Fruit fly (Drosophila melanogaster) whole organism, prepupa: ENCODE measurements around the gene CG31230.
A peak's percentile ranks its signal among the peaks of the same experiment; 100 is the strongest.

Experiments used
- CG10631 ChIP-seq: fragments of 200-800 bp; sonication (Bioruptor generic); optimal IDR thresholded peaks from 2 replicates; lab custom pipeline; 2016; ENCODE audit warnings: missing biosample characterization, missing genetic modification characterization
- CG10669 ChIP-seq: fragments of 200-800 bp; sonication (Bioruptor generic); optimal IDR thresholded peaks from 3 replicates; lab custom pipeline; 2018; ENCODE audit warnings: missing biosample characterization, mild to moderate bottlenecking, missing genetic modification characterization, moderate library complexity
- CG11294 ChIP-seq: fragments of 200-800 bp; sonication (Bioruptor generic); IDR thresholded peaks from 2 replicates; pipeline ENCODE4 v1.3.6; 2022; ENCODE audit warnings: missing biosample characterization, missing genetic modification characterization
- CG11762 ChIP-seq: fragments of 200-800 bp; sonication (Bioruptor generic); optimal IDR thresholded peaks from 3 replicates; lab custom pipeline; 2016; ENCODE audit warnings: missing biosample characterization, missing genetic modification characterization; ENCODE audit not compliant: insufficient read depth
- CG11902 ChIP-seq: fragments of 200-800 bp; sonication (Bioruptor generic); optimal IDR thresholded peaks from 3 replicates; lab custom pipeline; 2016; ENCODE audit warnings: missing biosample characterization, missing genetic modification characterization
- CG15336 ChIP-seq: fragments of 200-800 bp; sonication (Bioruptor generic); IDR thresholded peaks from 2 replicates; pipeline ENCODE4 v1.3.6; 2022; ENCODE audit warnings: missing biosample characterization, missing genetic modification characterization
- CG1621 ChIP-seq: fragments of 200-800 bp; sonication (Bioruptor generic); optimal IDR thresholded peaks from 3 replicates; lab custom pipeline; 2018; ENCODE audit warnings: missing biosample characterization, mild to moderate bottlenecking, missing genetic modification characterization
- CG16779 ChIP-seq: fragments of 200-800 bp; sonication (Bioruptor generic); optimal IDR thresholded peaks from 3 replicates; lab custom pipeline; 2017; ENCODE audit warnings: missing biosample characterization, mild to moderate bottlenecking, missing genetic modification characterization
- CG3032 ChIP-seq: fragments of 200-800 bp; optimal IDR thresholded peaks from 2 replicates; lab custom pipeline; 2019; ENCODE audit warnings: missing biosample characterization, mild to moderate bottlenecking, missing genetic modification characterization, moderate library complexity
- CG31627 ChIP-seq: fragments of 200-800 bp; sonication (Bioruptor generic); optimal IDR thresholded peaks from 3 replicates; lab custom pipeline; 2016; ENCODE audit warnings: missing biosample characterization, missing genetic modification characterization
- CG34406 ChIP-seq: fragments of 200-800 bp; sonication (Bioruptor generic); optimal IDR thresholded peaks from 3 replicates; lab custom pipeline; 2016; ENCODE audit warnings: missing biosample characterization, missing genetic modification characterization
- CG3919 ChIP-seq: fragments of 200-800 bp; sonication (Bioruptor generic); optimal IDR thresholded peaks from 3 replicates; lab custom pipeline; 2016; ENCODE audit warnings: missing biosample characterization, missing genetic modification characterization
- CG4318 ChIP-seq: fragments of 200-800 bp; sonication (Bioruptor generic); optimal IDR thresholded peaks from 3 replicates; lab custom pipeline; 2017; ENCODE audit warnings: missing biosample characterization, mild to moderate bottlenecking, missing genetic modification characterization
- CG6163 ChIP-seq: fragments of 200-800 bp; sonication (Bioruptor generic); IDR thresholded peaks from 3 replicates; pipeline ENCODE4 v1.3.6; 2022; ENCODE audit warnings: missing biosample characterization, missing genetic modification characterization
- CG6276 ChIP-seq: fragments of 200-800 bp; sonication (Bioruptor generic); optimal IDR thresholded peaks from 2 replicates; lab custom pipeline; 2017; ENCODE audit warnings: missing biosample characterization, mild to moderate bottlenecking, missing genetic modification characterization
- CG6808 ChIP-seq: fragments of 200-800 bp; sonication (Bioruptor generic); optimal IDR thresholded peaks from 3 replicates; lab custom pipeline; 2017; ENCODE audit warnings: missing biosample characterization, missing genetic modification characterization, mild to moderate bottlenecking, moderate library complexity, missing genetic modification reagents
- CG7368 ChIP-seq: fragments of 200-800 bp; sonication (Bioruptor generic); optimal IDR thresholded peaks from 3 replicates; lab custom pipeline; 2016; ENCODE audit warnings: missing biosample characterization, missing genetic modification characterization
- CG8119 ChIP-seq: fragments of 200-800 bp; sonication (Bioruptor generic); IDR thresholded peaks from 3 replicates; pipeline ENCODE4 v1.3.6; 2022; ENCODE audit warnings: missing biosample characterization, missing genetic modification characterization
- CG9139 ChIP-seq: fragments of 200-800 bp; sonication (Bioruptor generic); optimal IDR thresholded peaks from 3 replicates; lab custom pipeline; 2017; ENCODE audit warnings: missing biosample characterization, mild to moderate bottlenecking, missing genetic modification characterization
- Eip75B ChIP-seq: fragments of 200-800 bp; sonication (Bioruptor generic); optimal IDR thresholded peaks from 3 replicates; lab custom pipeline; 2016; ENCODE audit warnings: missing biosample characterization, missing genetic modification characterization
- Eip78C ChIP-seq: fragments of 200-800 bp; sonication (Bioruptor generic); peaks from one replicate; lab custom pipeline; 2016; ENCODE audit warnings: missing biosample characterization, missing genetic modification characterization
- Ets96B ChIP-seq: fragments of 200-800 bp; optimal IDR thresholded peaks from 2 replicates; lab custom pipeline; 2019; ENCODE audit warnings: missing biosample characterization, mild to moderate bottlenecking, missing genetic modification characterization, moderate library complexity
- Gug ChIP-seq: fragments of 200-800 bp; sonication (Bioruptor generic); IDR thresholded peaks from 2 replicates; pipeline ENCODE4 v1.3.6; 2022; ENCODE audit warnings: missing biosample characterization, missing genetic modification characterization
- Hr38 ChIP-seq: sonication (Bioruptor generic); optimal IDR thresholded peaks from 2 replicates; lab custom pipeline; 2016; ENCODE audit warnings: missing biosample characterization, missing genetic modification characterization
- Hr39 ChIP-seq: fragments of 200-800 bp; sonication (Bioruptor generic); optimal IDR thresholded peaks from 2 replicates; lab custom pipeline; 2016; ENCODE audit warnings: missing biosample characterization, missing genetic modification characterization
- Hr4 ChIP-seq: fragments of 200-800 bp; sonication (Bioruptor generic); optimal IDR thresholded peaks from 3 replicates; lab custom pipeline; 2016; ENCODE audit warnings: missing biosample characterization, missing genetic modification characterization
- Lpt ChIP-seq: fragments of 200-800 bp; sonication (Bioruptor generic); optimal IDR thresholded peaks from 3 replicates; lab custom pipeline; 2016; ENCODE audit warnings: missing biosample characterization, missing genetic modification characterization
- Smox ChIP-seq: fragments of 200-800 bp; sonication (Bioruptor generic); optimal IDR thresholded peaks from 3 replicates; lab custom pipeline; 2016; ENCODE audit warnings: missing biosample characterization, missing genetic modification characterization
- Sox102F ChIP-seq: fragments of 200-800 bp; sonication (Bioruptor generic); optimal IDR thresholded peaks from 2 replicates; lab custom pipeline; 2016; ENCODE audit warnings: missing biosample characterization, mild to moderate bottlenecking, missing genetic modification characterization
- Sox14 ChIP-seq: fragments of 200-800 bp; sonication (Bioruptor generic); optimal IDR thresholded peaks from 3 replicates; lab custom pipeline; 2016; ENCODE audit warnings: missing biosample characterization, missing genetic modification characterization
- Sox15 ChIP-seq: fragments of 200-800 bp; sonication (Bioruptor generic); optimal IDR thresholded peaks from 3 replicates; lab custom pipeline; 2016; ENCODE audit warnings: missing biosample characterization, missing genetic modification characterization
- achi ChIP-seq: fragments of 200-800 bp; sonication (Bioruptor generic); optimal IDR thresholded peaks from 3 replicates; lab custom pipeline; 2016; ENCODE audit warnings: missing biosample characterization, missing genetic modification characterization
- cyc ChIP-seq: fragments of 200-800 bp; sonication (Bioruptor generic); optimal IDR thresholded peaks from 3 replicates; lab custom pipeline; 2016; ENCODE audit warnings: missing biosample characterization, missing genetic modification characterization
- dac ChIP-seq: fragments of 200-800 bp; sonication (Bioruptor generic); optimal IDR thresholded peaks from 2 replicates; lab custom pipeline; 2017; ENCODE audit warnings: missing biosample characterization, mild to moderate bottlenecking, missing genetic modification characterization
- dsx ChIP-seq: fragments of 200-800 bp; optimal IDR thresholded peaks from 3 replicates; lab custom pipeline; 2019; ENCODE audit warnings: missing biosample characterization, mild to moderate bottlenecking, missing genetic modification characterization, moderate library complexity; ENCODE audit not compliant: poor library complexity, severe bottlenecking
- eg ChIP-seq: fragments of 200-800 bp; sonication (Bioruptor generic); IDR thresholded peaks from 3 replicates; pipeline ENCODE4 v1.3.6; 2022; ENCODE audit warnings: missing biosample characterization, missing genetic modification characterization
- esn ChIP-seq: fragments of 200-800 bp; sonication (Bioruptor generic); optimal IDR thresholded peaks from 2 replicates; lab custom pipeline; 2016; ENCODE audit warnings: missing biosample characterization, mild to moderate bottlenecking, missing genetic modification characterization, moderate library complexity
- fd59A ChIP-seq: fragments of 200-800 bp; sonication (Bioruptor generic); optimal IDR thresholded peaks from 2 replicates; lab custom pipeline; 2017; ENCODE audit warnings: missing biosample characterization, mild to moderate bottlenecking, missing genetic modification characterization, missing genetic modification reagents
- fd85E ChIP-seq: fragments of 200-800 bp; sonication (Bioruptor generic); optimal IDR thresholded peaks from 3 replicates; lab custom pipeline; 2016; ENCODE audit warnings: missing biosample characterization, missing genetic modification characterization
- fkh ChIP-seq: fragments of 200-800 bp; sonication (Bioruptor generic); optimal IDR thresholded peaks from 3 replicates; lab custom pipeline; 2017; ENCODE audit warnings: missing biosample characterization, mild to moderate bottlenecking, missing genetic modification characterization, moderate library complexity
- net ChIP-seq: fragments of 200-800 bp; sonication (Bioruptor generic); optimal IDR thresholded peaks from 3 replicates; lab custom pipeline; 2016; ENCODE audit warnings: missing biosample characterization, missing genetic modification characterization
- salr ChIP-seq, 2 experiments: fragments of 200-800 bp; sonication (Bioruptor generic); optimal IDR thresholded peaks; 3 replicates each; lab custom pipeline; 2016 to 2018; ENCODE audit warnings: missing biosample characterization in 2 of 2, missing genetic modification characterization in 2 of 2, mild to moderate bottlenecking in 1 of 2
- spab ChIP-seq: fragments of 200-800 bp; sonication (Bioruptor generic); optimal IDR thresholded peaks from 2 replicates; lab custom pipeline; 2017; ENCODE audit warnings: missing biosample characterization, mild to moderate bottlenecking, missing genetic modification characterization, missing genetic modification reagents
- ss ChIP-seq, 2 experiments: fragments of 200-800 bp; sonication (Bioruptor generic); optimal IDR thresholded peaks; 2 replicates in 1 of 2; 3 replicates in 1 of 2; lab custom pipeline; 2017 to 2018; ENCODE audit warnings: mild to moderate bottlenecking in 2 of 2, missing biosample characterization in 2 of 2, missing genetic modification characterization in 2 of 2, moderate library complexity in 1 of 2
- svp ChIP-seq: fragments of 200-800 bp; sonication (Bioruptor generic); peaks from one replicate; lab custom pipeline; 2016; ENCODE audit warnings: missing biosample characterization, missing genetic modification characterization
- topi ChIP-seq: fragments of 200-800 bp; sonication (Bioruptor generic); optimal IDR thresholded peaks from 3 replicates; lab custom pipeline; 2016; ENCODE audit warnings: missing biosample characterization, missing genetic modification characterization
- vri ChIP-seq: fragments of 200-800 bp; sonication (Bioruptor generic); optimal IDR thresholded peaks from 3 replicates; lab custom pipeline; 2016; ENCODE audit warnings: missing biosample characterization, mild to moderate bottlenecking, missing genetic modification characterization

The CG31230 gene

dm6 chr3R:18669812-18670211, 1.7 kb upstream of the CG31230 start (continued):
- peak; percentile 75 for TF ChIP-seq CG6808 (GFP tag; lab: Kevin White, UChicago)
- TF ChIP-seq CG7368 (GFP tag; lab: Kevin White, UChicago): peak; percentile 17
- no peak for TF ChIP-seq CG10631 (GFP tag; lab: Kevin White, UChicago)
- peak; percentile 2 for TF ChIP-seq fkh (GFP tag; lab: Kevin White, UChicago)
- peak; percentile 45 for TF ChIP-seq dac
- TF ChIP-seq Smox (GFP tag; lab: Kevin White, UChicago): no peak
- TF ChIP-seq CG9139: no peak
- TF ChIP-seq CG34406 (GFP tag; lab: Kevin White, UChicago): peak; percentile 49
- TF ChIP-seq CG11762 (GFP tag; lab: Kevin White, UChicago): peak; percentile 57
- no peak for TF ChIP-seq CG6276 (GFP tag; lab: Kevin White, UChicago)
- peak; percentile 75 for TF ChIP-seq Ets96B (tag; lab: Kevin White, UChicago)
- peak; percentile 79; the same call in 2 of the 3 replicates for TF ChIP-seq CG6163
- TF ChIP-seq vri: peak; percentile 37
- peak; percentile 34 for TF ChIP-seq CG1621
- TF ChIP-seq achi: peak; percentile 69
- peak; percentile 50 for TF ChIP-seq CG16779 (tag; lab: Kevin White, UChicago)
- TF ChIP-seq Sox14 (GFP tag; lab: Kevin White, UChicago): peak; percentile 76
- no peak for TF ChIP-seq svp
- no peak for TF ChIP-seq dsx
- TF ChIP-seq CG3032 (tag; lab: Kevin White, UChicago): peak; percentile 72
- TF ChIP-seq esn (GFP tag; lab: Kevin White, UChicago): peak; percentile 58
- TF ChIP-seq CG4318: no peak
- peak; percentile 62 for TF ChIP-seq Eip75B (GFP tag; lab: Kevin White, UChicago)
- peak; percentile 64 for TF ChIP-seq CG10669 (GFP tag; lab: Kevin White, UChicago)
- peak; percentile 80 for TF ChIP-seq CG15336 (GFP tag; lab: Robert Waterston, UW)
- no peak for TF ChIP-seq Hr4 (GFP tag; lab: Kevin White, UChicago)
- peak; percentile 54 for TF ChIP-seq fd59A (GFP tag; lab: Kevin White, UChicago)
- peak; percentile 62 for TF ChIP-seq cyc (GFP tag; lab: Kevin White, UChicago)
- peak; percentile 26 for TF ChIP-seq CG11902
- no peak for TF ChIP-seq Sox102F (GFP tag; lab: Kevin White, UChicago)
- TF ChIP-seq Eip78C (GFP tag; lab: Kevin White, UChicago): peak; percentile 93

- TF ChIP-seq net (GFP tag; lab: Kevin White, UChicago) (peak; percentile 0), esn (GFP tag; lab: Kevin White, UChicago) (peak; percentile 73), CG11902 (no peak), CG3919 (no peak), CG9139 (no peak), ss (GFP tag; optimal IDR thresholded peaks at IDR 0.05; lab: Kevin White, UChicago) (no peak), Lpt (no peak), CG11762 (GFP tag; lab: Kevin White, UChicago) (no peak), CG11294 (peak; percentile 11; the same call in 1 of the 2 replicates), CG6163 (peak; percentile 58; the same call in 1 of the 3 replicates), Smox (GFP tag; lab: Kevin White, UChicago) (no peak), CG6808 (GFP tag; lab: Kevin White, UChicago) (no peak), topi (peak; percentile 68), dac (peak; percentile 40), CG6276 (GFP tag; lab: Kevin White, UChicago) (no peak), Gug (GFP tag; lab: Robert Waterston, UW) (peak; percentile 51), achi (peak; percentile 51), CG10669 (GFP tag; lab: Kevin White, UChicago) (no peak), CG15336 (GFP tag; lab: Robert Waterston, UW) (peak; percentile 68), eg (peak; percentile 55; the same call in 2 of the 3 replicates), CG7368 (GFP tag; lab: Kevin White, UChicago) (no peak), CG31627 (GFP tag; lab: Kevin White, UChicago) (peak; percentile 35), CG16779 (tag; lab: Kevin White, UChicago) (no peak), CG8119 (GFP tag; lab: Robert Waterston, UW) (peak; percentile 62), Hr39 (GFP tag; lab: Kevin White, UChicago) (peak; percentile 44), Eip78C (GFP tag; lab: Kevin White, UChicago) (peak; percentile 95), Sox15 (no peak), Hr38 (GFP tag; lab: Kevin White, UChicago) (no peak), Sox14 (GFP tag; lab: Kevin White, UChicago) (peak; percentile 37), Eip75B (GFP tag; lab: Kevin White, UChicago) (peak; percentile 74), spab (GFP tag; lab: Kevin White, UChicago) (no peak), fd85E (GFP tag; lab: Kevin White, UChicago) (no peak), salr (GFP tag; optimal IDR thresholded peaks at IDR 0.05; lab: Kevin White, UChicago) (peak in 1 of 2 experiments; percentile 54)
These were observed 903 bp upstream of the CG31230 start for dm6 chr3R:18670441-18671111.
